Worm (Caenorhabditis elegans) whole organism, L4 larva: Measurements from ENCODE around the gene hum-2.

ENCODE experiments used
- Y48G9A.11 ChIP-seq: fragments of 200-800 bp; sonication (Bioruptor generic); IDR thresholded peaks from 2 replicates; pipeline ENCODE4 v1.3.6; 2022; ENCODE audit warnings: missing genetic modification reagents, missing genetic modification characterization, missing compliant biosample characterization
- ama-1 ChIP-seq: fragments of 150-350 bp; optimal IDR thresholded peaks from 2 replicates; lab custom pipeline; 2014; ENCODE audit warnings: inconsistent platforms, mixed read lengths
- ceh-20 ChIP-seq: fragments of 200-800 bp; sonication (Bioruptor generic); IDR thresholded peaks from 2 replicates; pipeline ENCODE4 v1.3.6; 2022; ENCODE audit warnings: missing genetic modification reagents, missing genetic modification characterization, missing compliant biosample characterization
- lin-13 ChIP-seq: fragments of 150-350 bp; optimal IDR thresholded peaks from 2 replicates; lab custom pipeline; 2014; ENCODE audit warnings: missing biosample characterization, missing genetic modification reagents, missing genetic modification characterization
- nhr-102 ChIP-seq: sonication (generic microtip); optimal IDR thresholded peaks from 2 replicates; lab custom pipeline; 2016; ENCODE audit warnings: mild to moderate bottlenecking, missing genetic modification characterization, moderate library complexity, missing compliant biosample characterization
- nhr-28 ChIP-seq: fragments of 150-350 bp; optimal IDR thresholded peaks from 2 replicates; lab custom pipeline; 2014; ENCODE audit warnings: missing biosample characterization, missing genetic modification characterization
- nhr-77 ChIP-seq: fragments of 150-350 bp; optimal IDR thresholded peaks from 2 replicates; lab custom pipeline; 2014; ENCODE audit warnings: missing biosample characterization, missing genetic modification characterization
- unc-62 ChIP-seq, 3 experiments: fragments of 150-350 bp in 1 of 3; sonication (generic microtip); optimal IDR thresholded peaks in 2 of 3; peaks in 1 of 3; 1 replicate in 1 of 3; 2 replicates in 2 of 3; lab custom pipeline; 2014 to 2017; ENCODE audit warnings: missing biosample characterization in 3 of 3, missing genetic modification characterization in 3 of 3, missing genetic modification reagents in 3 of 3, missing genotype in 1 of 3
- ztf-7 ChIP-seq: fragments of 150-350 bp; optimal IDR thresholded peaks from 2 replicates; lab custom pipeline; 2014; ENCODE audit warnings: missing biosample characterization, missing genetic modification characterization

DNA sequence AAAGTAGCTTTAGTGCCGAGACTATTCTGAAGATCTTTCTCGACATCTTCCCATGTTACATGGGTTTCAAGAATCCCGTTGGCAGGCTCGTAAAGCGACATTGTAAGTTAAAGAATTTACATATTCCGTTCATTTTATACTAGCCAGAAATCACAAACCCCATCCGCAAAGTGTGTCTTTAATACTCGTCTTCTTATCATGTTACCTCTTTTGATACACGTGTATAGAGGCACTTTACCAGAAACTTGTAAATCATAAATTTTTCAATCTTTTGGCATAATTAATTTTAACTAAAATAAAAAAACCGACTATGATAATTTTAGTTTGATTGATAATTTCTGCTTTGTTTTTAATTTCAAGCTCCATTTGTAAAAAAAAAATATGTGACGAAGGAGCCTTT lies 15.0 kb upstream of the hum-2 start, which contains the start of gene E02C12.6:
- TF ChIP-seq ztf-7 (tag; lab: Kevin White, UChicago) = no peak
- TF ChIP-seq nhr-102 = no peak
- no peak for TF ChIP-seq nhr-77 (tag; lab: Kevin White, UChicago)
- TF ChIP-seq Y48G9A.11 (GFP tag; lab: Robert Waterston, UW) = no peak
- no peak for TF ChIP-seq ceh-20 (GFP tag; lab: Robert Waterston, UW)
- TF ChIP-seq ama-1 (lab: Kevin White, UChicago) = no peak
- TF ChIP-seq nhr-28 = peak; percentile 10
- TF ChIP-seq lin-13 = no peak
- TF ChIP-seq unc-62 (GFP tag; optimal IDR thresholded peaks at IDR 0.05 in 1 of 2; lab: Kevin White, UChicago) = no peak
- no peak for TF ChIP-seq unc-62 (tag; optimal IDR thresholded peaks at IDR 0.05; lab: Kevin White, UChicago)
